Worm (Caenorhabditis elegans) whole organism, L4/young adult: Measurements from ENCODE around the gene best-13.

Source experiments
- W03F9.2 ChIP-seq: fragments of 150-350 bp; optimal IDR thresholded peaks from 2 replicates; lab custom pipeline; 2014; ENCODE audit warnings: missing biosample characterization, missing genetic modification characterization
- dao-5 ChIP-seq: sonication (generic microtip); optimal IDR thresholded peaks from 2 replicates; lab custom pipeline; 2016; ENCODE audit warnings: missing genotype, missing genetic modification characterization, moderate library complexity, missing compliant biosample characterization
- him-1 ChIP-seq: sonication (generic microtip); optimal IDR thresholded peaks from 2 replicates; lab custom pipeline; 2016; ENCODE audit warnings: missing genotype, missing genetic modification reagents, missing genetic modification characterization, missing compliant biosample characterization

DNA sequence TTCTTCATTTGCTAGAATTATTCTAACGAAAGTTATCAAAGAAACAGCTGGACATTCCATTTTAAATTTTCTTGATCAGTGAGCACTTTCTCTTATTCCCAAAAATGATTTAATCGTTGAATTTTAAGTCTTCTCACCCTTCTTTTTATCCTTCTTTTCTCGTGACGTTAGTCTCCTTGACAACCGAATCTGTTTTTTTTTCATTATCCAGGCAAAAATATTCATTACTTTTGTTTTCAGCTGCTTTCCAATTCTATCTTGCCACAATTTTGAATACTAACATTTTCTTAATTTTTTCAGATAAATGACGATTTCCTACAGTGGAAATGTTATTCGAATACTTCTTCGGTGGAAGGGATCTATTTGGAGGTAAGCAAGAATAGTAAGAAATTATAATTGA, at the start of gene best-13:
- TF ChIP-seq W03F9.2, result no peak
- TF ChIP-seq him-1 (tag; lab: Kevin White, UChicago), result no peak
- no peak for TF ChIP-seq dao-5 (tag; lab: Kevin White, UChicago)
